Worm (Caenorhabditis elegans) whole organism, midembryonic: ENCODE data around the gene kmo-2.

Experiments
- T22C8.4 ChIP-seq: fragments of 200-800 bp; sonication (Bioruptor generic); IDR thresholded peaks from 2 replicates; pipeline ENCODE4 v1.3.6; 2022; ENCODE audit warnings: missing genetic modification characterization, missing compliant biosample characterization
- cog-1 ChIP-seq: sonication (generic microtip); optimal IDR thresholded peaks from 2 replicates; lab custom pipeline; 2016; ENCODE audit warnings: missing genetic modification characterization, missing compliant biosample characterization
- flt-1 ChIP-seq: fragments of 200-800 bp; sonication (Bioruptor generic); IDR thresholded peaks from 2 replicates; pipeline ENCODE4 v1.3.6; 2022; ENCODE audit warnings: missing genetic modification characterization, missing compliant biosample characterization
- klf-2 ChIP-seq: fragments of 200-800 bp; sonication (Bioruptor generic); conservative IDR thresholded peaks from 2 replicates; pipeline ENCODE4 v1.3.6; 2022; ENCODE audit warnings: missing genetic modification reagents, missing genetic modification characterization, missing compliant biosample characterization
- med-1 ChIP-seq: sonication (generic microtip); optimal IDR thresholded peaks from 2 replicates; lab custom pipeline; 2017; ENCODE audit warnings: missing genetic modification characterization, mild to moderate bottlenecking, missing compliant biosample characterization, antibody characterized with exemption, missing genetic modification reagents; ENCODE audit not compliant: insufficient read depth
- ref-1 ChIP-seq: fragments of 200-800 bp; sonication (Bioruptor generic); conservative IDR thresholded peaks from 2 replicates; pipeline ENCODE4 v1.3.6; 2022; ENCODE audit warnings: missing genetic modification reagents, missing genetic modification characterization, missing compliant biosample characterization
- tab-1 ChIP-seq: fragments of 200-800 bp; sonication (Bioruptor generic); IDR thresholded peaks from 2 replicates; pipeline ENCODE4 v1.3.6; 2022; ENCODE audit warnings: missing genetic modification characterization, missing compliant biosample characterization
- ztf-23 ChIP-seq: fragments of 200-800 bp; sonication (Bioruptor generic); IDR thresholded peaks from 2 replicates; pipeline ENCODE4 v1.3.6; 2022; ENCODE audit warnings: missing genetic modification reagents, missing genetic modification characterization, missing compliant biosample characterization
- ztf-29 ChIP-seq: fragments of 200-800 bp; sonication (Bioruptor generic); IDR thresholded peaks from 2 replicates; pipeline ENCODE4 v1.3.6; 2022; ENCODE audit warnings: missing genetic modification reagents, missing genetic modification characterization, missing compliant biosample characterization

kmo-2 gene

ce11 chrV:12053598-12053997 lies 14.7 kb downstream of the kmo-2 start, which contains the start of gene F10C2.7:
TSS of gene F10C2.7 (plus strand) at chrV:12053898.
- no peak for TF ChIP-seq ztf-23
- no peak for TF ChIP-seq klf-2
- no peak for TF ChIP-seq med-1 (GFP tag; lab: Kevin White, UChicago)
- TF ChIP-seq flt-1 (GFP tag; lab: Robert Waterston, UW): no peak
- TF ChIP-seq ref-1 (GFP tag; lab: Robert Waterston, UW): no peak
- no peak for TF ChIP-seq T22C8.4 (GFP tag; lab: Robert Waterston, UW)
- no peak for TF ChIP-seq tab-1 (GFP tag; lab: Robert Waterston, UW)
- TF ChIP-seq cog-1 (tag; lab: Kevin White, UChicago): no peak
- no peak for TF ChIP-seq ztf-29 (GFP tag; lab: Robert Waterston, UW)

- TF ChIP-seq tab-1 (GFP tag; lab: Robert Waterston, UW): no peak
- TF ChIP-seq med-1 (GFP tag; lab: Kevin White, UChicago): no peak
- no peak for TF ChIP-seq cog-1 (tag; lab: Kevin White, UChicago)
- no peak for TF ChIP-seq ztf-23
- TF ChIP-seq T22C8.4 (GFP tag; lab: Robert Waterston, UW): no peak
- no peak for TF ChIP-seq flt-1 (GFP tag; lab: Robert Waterston, UW)
- TF ChIP-seq klf-2: no peak
- TF ChIP-seq ref-1 (GFP tag; lab: Robert Waterston, UW): no peak
- TF ChIP-seq ztf-29 (GFP tag; lab: Robert Waterston, UW): no peak
Measured at ce11 chrV:12048445-12048844, 19.9 kb downstream of the kmo-2 start, which contains the start of gene dars-2. TSS of gene dars-2 (plus strand) at chrV:12048745.

ce11 chrV:12047735-12048134 lies 20.6 kb downstream of the kmo-2 start:
- TF ChIP-seq T22C8.4 (GFP tag; lab: Robert Waterston, UW): no peak

ce11 chrV:12045132-12045531 lies 23.2 kb downstream of the kmo-2 start, which contains the start of gene F10C2.5:
TSS of gene F10C2.5 (plus strand) at chrV:12045432.
- TF ChIP-seq flt-1 (GFP tag; lab: Robert Waterston, UW): no peak
- no peak for TF ChIP-seq ztf-29 (GFP tag; lab: Robert Waterston, UW)
- TF ChIP-seq ztf-23: no peak

ce11 chrV:12040823-12041606 lies 27.3 kb downstream of the kmo-2 start, which contains the start of the genes kup-1 and F10C2.4:
TSS of gene kup-1 (minus strand) at chrV:12040873.
TSS of gene F10C2.4 (plus strand) at chrV:12041556.
- TF ChIP-seq cog-1 (tag; lab: Kevin White, UChicago): peak; percentile 53
- TF ChIP-seq ztf-23: no peak
- no peak for TF ChIP-seq ref-1 (GFP tag; lab: Robert Waterston, UW)
- no peak for TF ChIP-seq med-1 (GFP tag; lab: Kevin White, UChicago)
- no peak for TF ChIP-seq flt-1 (GFP tag; lab: Robert Waterston, UW)

- TF ChIP-seq ref-1 (GFP tag; lab: Robert Waterston, UW): no peak
- no peak for TF ChIP-seq tab-1 (GFP tag; lab: Robert Waterston, UW)
- no peak for TF ChIP-seq ztf-29 (GFP tag; lab: Robert Waterston, UW)
- TF ChIP-seq med-1 (GFP tag; lab: Kevin White, UChicago): no peak
- TF ChIP-seq cog-1 (tag; lab: Kevin White, UChicago): no peak
- TF ChIP-seq T22C8.4 (GFP tag; lab: Robert Waterston, UW): no peak
Measured at ce11 chrV:12039755-12040154, 28.6 kb downstream of the kmo-2 start.

ce11 chrV:12038783-12039182 lies 29.6 kb downstream of the kmo-2 start:
- 0 out of 2 replicates have a peak, but pooled peaks have one; percentile 8 for TF ChIP-seq ref-1 (GFP tag; lab: Robert Waterston, UW)
- TF ChIP-seq ztf-23: peak; percentile 67; the same call in 1 of the 2 replicates
- TF ChIP-seq cog-1 (tag; lab: Kevin White, UChicago): no peak
- TF ChIP-seq flt-1 (GFP tag; lab: Robert Waterston, UW): 0 out of 2 replicates have a peak, but pooled peaks have one; percentile 36

- TF ChIP-seq ztf-29 (GFP tag; lab: Robert Waterston, UW) (no peak), ztf-23 (no peak), flt-1 (GFP tag; lab: Robert Waterston, UW) (no peak), klf-2 (no peak), ref-1 (GFP tag; lab: Robert Waterston, UW) (no peak), cog-1 (tag; lab: Kevin White, UChicago) (no peak), med-1 (GFP tag; lab: Kevin White, UChicago) (no peak), tab-1 (GFP tag; lab: Robert Waterston, UW) (no peak), T22C8.4 (GFP tag; lab: Robert Waterston, UW) (no peak)
Measured at ce11 chrV:12038317-12038716, 30.0 kb downstream of the kmo-2 start.

- TF ChIP-seq T22C8.4 (GFP tag; lab: Robert Waterston, UW) (no peak), tab-1 (GFP tag; lab: Robert Waterston, UW) (no peak), cog-1 (tag; lab: Kevin White, UChicago) (no peak), klf-2 (no peak), flt-1 (GFP tag; lab: Robert Waterston, UW) (no peak)
Measured at ce11 chrV:12037889-12038288, 30.4 kb downstream of the kmo-2 start.

ce11 chrV:12036129-12036528 lies 32.2 kb downstream of the kmo-2 start:
- TF ChIP-seq cog-1 (tag; lab: Kevin White, UChicago): no peak
- no peak for TF ChIP-seq ztf-23
- no peak for TF ChIP-seq ztf-29 (GFP tag; lab: Robert Waterston, UW)
- no peak for TF ChIP-seq med-1 (GFP tag; lab: Kevin White, UChicago)
- TF ChIP-seq klf-2: no peak
- TF ChIP-seq ref-1 (GFP tag; lab: Robert Waterston, UW): no peak
- no peak for TF ChIP-seq T22C8.4 (GFP tag; lab: Robert Waterston, UW)
